Fruit fly (Drosophila melanogaster) whole organism, larva: ENCODE data around the gene CG15922.

Source experiments
- noc ChIP-seq: fragments of 200-800 bp; sonication (Bioruptor generic); optimal IDR thresholded peaks from 3 replicates; lab custom pipeline; 2019; ENCODE audit warnings: missing biosample characterization, mild to moderate bottlenecking, missing genetic modification characterization, moderate library complexity

Gene CG15922

dm6 chr3R:20592517-20593462 lies 32.7 kb upstream of the CG15922 start, which contains the start of the genes Pus1 and bon:
Pus1 (minus strand) TSS chr3R:20592671.
bon (plus strand) TSS chr3R:20593139.
- peak; percentile 1 for TF ChIP-seq noc

dm6 chr3R:20588480-20588785 lies 28.4 kb upstream of the CG15922 start, which contains the start of gene Srp72:
Srp72 (plus strand) TSS chr3R:20588711.
- TF ChIP-seq noc: peak; percentile 36

DNA sequence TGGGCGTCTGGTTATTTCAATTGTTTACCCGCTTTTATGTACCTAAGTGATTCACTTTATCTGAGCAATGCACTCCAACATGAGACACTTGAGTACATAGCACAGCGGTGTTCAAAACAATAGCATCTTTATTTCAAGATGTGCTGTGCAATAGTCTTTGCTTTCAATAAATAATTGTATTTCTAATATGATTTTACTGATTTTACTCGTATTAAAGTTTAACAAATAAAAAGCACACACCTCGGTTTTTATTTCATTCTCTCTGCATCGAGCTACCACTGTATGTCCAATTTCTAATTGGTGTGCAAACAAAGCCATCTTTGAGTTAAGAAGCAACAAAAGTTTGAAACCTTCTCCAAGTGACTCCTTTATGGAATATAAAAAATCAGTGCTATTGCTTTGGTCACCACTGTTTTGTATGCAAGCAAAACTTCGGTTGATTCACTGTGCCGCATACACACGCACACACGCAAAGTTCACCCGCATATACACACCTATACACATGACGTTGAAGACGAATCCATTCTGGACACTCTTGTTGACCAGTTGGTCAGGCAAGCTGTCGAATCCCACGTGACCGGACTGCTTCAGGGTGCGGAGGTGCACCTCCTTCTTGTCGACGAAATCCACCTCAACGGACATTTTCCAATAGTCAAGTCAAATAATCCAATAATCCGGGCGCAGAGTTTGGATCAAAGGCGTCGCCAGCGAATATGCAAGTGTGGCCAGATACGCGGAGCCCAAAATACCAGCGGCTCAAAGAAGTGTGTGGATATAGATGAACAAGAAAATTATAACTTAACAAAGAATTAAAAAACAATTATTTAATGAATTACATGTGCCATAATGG lies 27.8 kb upstream of the CG15922 start, which contains the start of gene Septin2:
Gene Septin2, minus strand, starts transcription at position 727 of the 850 bp plus-strand sequence.
- peak; percentile 77 for TF ChIP-seq noc

DNA sequence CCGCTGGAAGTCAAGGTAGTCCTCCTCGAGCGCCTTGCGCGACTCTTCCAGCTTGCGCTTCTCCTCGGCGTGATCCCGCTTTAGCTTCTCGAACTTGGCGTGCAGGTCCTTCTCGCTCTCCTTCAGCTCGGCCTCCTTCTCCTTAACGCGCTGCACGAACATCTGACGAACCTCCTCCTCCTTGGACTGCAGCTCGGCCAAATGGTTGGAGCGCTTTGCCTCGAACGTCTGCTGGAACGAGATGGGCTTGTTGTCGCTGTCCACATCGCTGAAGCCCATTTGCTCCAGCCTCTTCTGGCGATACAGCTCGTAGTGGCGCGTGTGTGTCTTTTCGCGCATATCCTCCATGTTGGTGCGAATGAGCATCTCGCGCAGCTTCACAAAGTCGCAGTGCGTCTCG lies 26.3 kb upstream of the CG15922 start:
- TF ChIP-seq noc: no peak

DNA sequence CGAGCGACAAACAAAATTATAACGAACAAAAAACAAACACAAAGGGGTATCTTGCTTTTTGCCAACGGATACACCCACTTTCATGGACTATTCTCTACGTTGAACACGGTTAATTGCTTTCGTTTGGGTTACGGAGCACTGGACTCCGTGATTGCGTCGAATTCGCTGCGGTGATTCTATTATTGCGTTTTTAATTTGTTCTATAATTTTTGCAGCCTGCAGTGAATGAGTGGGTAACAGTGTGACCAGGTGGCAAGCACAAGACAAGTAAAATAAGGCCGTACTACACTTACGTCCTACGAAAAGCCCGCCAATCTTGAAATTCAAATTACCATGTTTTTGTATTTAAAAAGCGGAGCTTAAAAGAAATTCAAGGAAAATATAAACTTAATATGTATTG lies 25.5 kb upstream of the CG15922 start, which contains the start of gene CG16953:
Gene CG16953, minus strand, starts transcription at position 268 of the 400 bp plus-strand sequence.
- TF ChIP-seq noc: no peak

DNA sequence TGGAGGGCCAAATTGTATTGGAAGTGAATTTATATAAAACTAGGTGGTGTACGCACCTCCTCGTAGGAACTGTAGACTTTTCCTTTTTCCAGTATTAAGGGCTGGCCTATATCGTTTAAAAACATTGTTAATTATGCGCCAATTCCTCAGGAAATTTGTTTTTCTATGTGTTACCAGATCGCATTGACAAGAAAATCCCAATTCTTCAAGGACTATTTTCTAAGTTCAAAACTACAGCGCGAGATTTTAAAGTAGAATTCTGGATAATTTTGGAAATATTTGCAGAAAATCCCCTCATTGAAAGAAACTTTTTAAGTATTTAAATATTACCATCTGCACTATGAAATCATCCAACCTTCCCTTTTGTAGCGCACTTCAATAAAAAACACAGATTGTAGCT lies 21.3 kb upstream of the CG15922 start, which contains the start of gene CG34008:
Gene CG34008, minus strand, starts transcription at position 147 of the 400 bp plus-strand sequence.
- no peak for TF ChIP-seq noc

- peak; percentile 80 for TF ChIP-seq noc
These were observed 19.7 kb upstream of the CG15922 start, which contains the start of the genes EloB and Srp14 for dm6 chr3R:20579816-20580215. EloB (minus strand) TSS chr3R:20579850. Srp14 (plus strand) TSS chr3R:20580115.

- TF ChIP-seq noc: no peak
These were observed 16.7 kb upstream of the CG15922 start, which contains the start of the genes TFAM and CG5412 for dm6 chr3R:20576789-20577188. TFAM (minus strand) TSS chr3R:20577010. CG5412 (plus strand) TSS chr3R:20577053.

dm6 chr3R:20574535-20574980 lies 14.5 kb upstream of the CG15922 start:
- peak; percentile 72 for TF ChIP-seq noc

dm6 chr3R:20573326-20573725 lies 13.2 kb upstream of the CG15922 start:
- TF ChIP-seq noc: no peak

dm6 chr3R:20567507-20568222 lies 7.6 kb upstream of the CG15922 start:
- TF ChIP-seq noc: no peak

DNA sequence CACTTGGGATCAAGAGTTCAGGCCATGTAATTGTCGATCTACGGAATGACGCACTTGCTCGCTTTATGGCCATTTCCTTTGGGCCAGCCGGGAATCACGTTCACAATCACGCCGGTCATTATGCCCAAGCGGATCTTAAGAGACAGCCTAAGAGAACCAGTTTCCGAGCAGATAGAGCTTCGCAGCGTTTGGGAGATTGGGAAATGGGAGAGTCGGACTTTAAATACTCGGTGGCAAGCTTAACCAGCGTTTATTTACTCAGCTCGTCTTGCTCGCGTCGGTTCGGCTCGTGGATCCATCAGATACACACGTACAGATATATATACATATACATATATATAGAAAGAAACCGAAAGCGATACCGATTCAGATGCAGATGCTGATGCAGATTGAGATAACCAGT lies 5.5 kb upstream of the CG15922 start:
- no peak for TF ChIP-seq noc

- TF ChIP-seq noc: no peak
These were observed 3.8 kb upstream of the CG15922 start, which contains the start of gene CG10877 for dm6 chr3R:20563830-20564421. CG10877 (minus strand) TSS chr3R:20564067.

dm6 chr3R:20560668-20561226 lies 667 bp upstream of the CG15922 start, which contains the start of gene CG5191:
CG5191 (plus strand) TSS chr3R:20560865.
- no peak for TF ChIP-seq noc

dm6 chr3R:20558106-20558489 lies 2.0 kb downstream of the CG15922 start:
- no peak for TF ChIP-seq noc
